Worm (Caenorhabditis elegans): ENCODE data around the gene fbxb-82.

Gene fbxb-82

DNA sequence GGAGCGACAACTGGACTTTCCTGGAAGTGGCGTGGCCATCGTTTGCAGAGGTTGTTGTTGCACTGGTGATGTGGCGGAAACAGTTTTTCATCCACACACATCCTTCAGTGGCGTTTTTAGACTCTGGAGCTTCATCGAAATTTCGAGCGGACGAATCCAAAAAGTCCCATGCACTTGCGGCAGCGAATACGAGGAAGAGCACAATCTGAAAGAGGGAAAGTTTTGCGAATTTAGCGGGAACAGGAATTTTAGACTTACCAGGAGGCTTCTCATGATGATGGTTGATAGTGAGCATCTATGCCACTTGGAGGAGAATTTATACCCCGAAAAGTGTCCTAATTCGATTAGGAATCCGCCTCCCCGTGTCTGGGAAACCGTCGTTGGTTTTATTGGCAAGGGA is 34.7 kb upstream of the fbxb-82 start, which contains the start of gene F40G9.14:
F40G9.14 (minus strand) TSS at position 101 of the 400 bp plus-strand sequence.
- TF ChIP-seq nhr-12 (tag; optimal IDR thresholded peaks at IDR 0.05) (no peak), jun-1 (tag; optimal IDR thresholded peaks at IDR 0.05) (no peak), unc-62 (GFP tag; optimal IDR thresholded peaks at IDR 0.05) (no peak), lin-15B (tag; optimal IDR thresholded peaks at IDR 0.05) (no peak), ceh-82 (tag; optimal IDR thresholded peaks at IDR 0.05) (no peak), ceh-28 (tag; optimal IDR thresholded peaks at IDR 0.05) (no peak), elt-1 (tag; optimal IDR thresholded peaks at IDR 0.05) (no peak), hmg-11 (tag; optimal IDR thresholded peaks at IDR 0.05) (no peak), ztf-4 (tag; optimal IDR thresholded peaks at IDR 0.05) (no peak), snpc-4 (tag; optimal IDR thresholded peaks at IDR 0.05) (no peak), nfya-1 (tag; optimal IDR thresholded peaks at IDR 0.05; ENCODE audit: insufficient read depth) (no peak), eor-1 (tag; optimal IDR thresholded peaks at IDR 0.05) (no peak), nhr-28 (tag; optimal IDR thresholded peaks at IDR 0.05) (no peak), nhr-67 (tag; optimal IDR thresholded peaks at IDR 0.05) (no peak), zag-1 (tag; optimal IDR thresholded peaks at IDR 0.05) (no peak), nhr-11 (tag; optimal IDR thresholded peaks at IDR 0.05) (no peak), nhr-77 (tag; optimal IDR thresholded peaks at IDR 0.05) (no peak)

DNA sequence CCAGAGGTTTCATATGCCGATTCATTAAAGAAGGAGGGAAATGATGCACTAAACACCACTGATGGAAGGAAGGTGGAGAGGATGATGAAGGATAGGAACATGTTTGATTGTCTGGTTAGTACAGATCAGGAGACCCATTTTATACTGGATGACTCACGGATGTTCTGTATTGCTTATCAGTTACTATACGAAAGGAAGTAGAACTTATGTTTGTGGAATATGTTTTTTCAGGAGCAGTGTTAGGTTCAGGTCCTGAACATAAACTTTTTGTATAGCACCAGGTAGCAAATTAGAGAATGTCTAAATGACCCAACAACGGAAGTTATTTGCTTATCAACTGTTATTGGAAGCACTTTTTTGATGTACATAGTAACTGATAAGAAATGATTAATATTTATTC is 32.7 kb upstream of the fbxb-82 start, which contains the start of gene clec-148:
clec-148 (minus strand) TSS at position 101 of the 400 bp plus-strand sequence.
- TF ChIP-seq pha-4 (tag; optimal IDR thresholded peaks at IDR 0.05) (no peak), unc-39 (tag; optimal IDR thresholded peaks at IDR 0.05) (no peak), nhr-67 (tag; optimal IDR thresholded peaks at IDR 0.05) (no peak), nfya-1 (tag; optimal IDR thresholded peaks at IDR 0.05; ENCODE audit: insufficient read depth) (no peak), skn-1 (tag; optimal IDR thresholded peaks at IDR 0.05) (no peak), egl-27 (tag; optimal IDR thresholded peaks at IDR 0.05) (no peak), ceh-82 (tag; optimal IDR thresholded peaks at IDR 0.05) (no peak), lsy-12 (tag; optimal IDR thresholded peaks at IDR 0.05) (no peak)

DNA sequence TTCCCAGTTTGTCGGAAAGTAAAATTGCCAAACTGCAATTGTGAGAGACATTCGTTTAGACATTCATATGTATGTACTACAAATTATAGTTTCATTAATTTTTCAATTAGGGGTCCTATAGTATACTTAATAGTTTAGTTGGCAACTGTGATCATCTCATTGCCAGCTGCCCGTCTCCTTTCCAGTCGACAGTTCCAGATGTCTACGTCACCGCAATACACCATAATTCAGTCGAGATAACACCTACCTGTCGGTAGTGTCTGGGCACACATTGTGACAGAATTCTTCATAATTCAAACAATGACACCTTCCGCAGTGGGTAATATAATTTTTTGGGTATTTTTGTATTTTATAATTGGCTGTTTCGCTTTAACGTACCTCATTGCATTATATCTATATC is 30.5 kb upstream of the fbxb-82 start, which contains the start of gene F40G9.19:
F40G9.19 (plus strand) TSS at position 301 of the 400 bp plus-strand sequence.
- TF ChIP-seq tbx-2 (tag; optimal IDR thresholded peaks at IDR 0.05) (no peak), mml-1 (tag; optimal IDR thresholded peaks at IDR 0.05) (no peak), fkh-2 (tag; optimal IDR thresholded peaks at IDR 0.05) (no peak), nhr-11 (tag; optimal IDR thresholded peaks at IDR 0.05) (no peak), snpc-4 (tag; optimal IDR thresholded peaks at IDR 0.05) (no peak), nfya-1 (tag; optimal IDR thresholded peaks at IDR 0.05; ENCODE audit: insufficient read depth) (no peak), ztf-4 (tag; optimal IDR thresholded peaks at IDR 0.05) (no peak), nhr-12 (tag; optimal IDR thresholded peaks at IDR 0.05) (no peak), mdl-1 (tag; optimal IDR thresholded peaks at IDR 0.05) (no peak), elt-2 (tag; optimal IDR thresholded peaks at IDR 0.05) (no peak), nhr-237 (tag; optimal IDR thresholded peaks at IDR 0.05) (no peak), fkh-10 (GFP tag; optimal IDR thresholded peaks at IDR 0.05) (no peak), aly-2 (tag; optimal IDR thresholded peaks at IDR 0.05) (no peak), ceh-28 (tag; optimal IDR thresholded peaks at IDR 0.05) (no peak), ceh-82 (tag; optimal IDR thresholded peaks at IDR 0.05) (no peak), pqm-1 (tag; optimal IDR thresholded peaks at IDR 0.05) (no peak)

DNA sequence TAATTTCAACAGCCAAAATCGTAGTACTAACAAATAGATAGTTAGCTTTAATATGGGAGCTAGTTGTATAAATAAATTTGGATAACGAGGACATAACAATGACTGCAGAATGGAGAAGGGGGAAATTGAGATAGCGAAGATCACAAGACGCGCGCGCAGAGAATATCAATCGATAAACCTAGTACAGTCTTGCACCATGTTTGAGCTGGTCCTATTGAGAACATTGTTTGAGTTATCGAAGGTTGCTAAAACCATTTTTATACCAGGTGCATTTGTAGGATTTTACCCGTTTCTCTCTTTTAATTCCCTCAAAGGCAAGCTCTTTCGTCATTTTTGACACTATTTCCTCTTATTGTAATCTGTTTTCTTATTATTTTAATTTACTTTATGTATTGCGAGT is 28.6 kb upstream of the fbxb-82 start, which contains the start of the genes F40G9.9 and F40G9.12:
F40G9.9 (minus strand) TSS at position 101 of the 400 bp plus-strand sequence.
F40G9.12 (plus strand) TSS at position 231 of the 400 bp plus-strand sequence.
- TF ChIP-seq nhr-77 (tag; optimal IDR thresholded peaks at IDR 0.05) (no peak), nhr-25 (tag; optimal IDR thresholded peaks at IDR 0.05) (no peak), nhr-67 (tag; optimal IDR thresholded peaks at IDR 0.05) (no peak), nfya-1 (tag; optimal IDR thresholded peaks at IDR 0.05; ENCODE audit: insufficient read depth) (no peak), nhr-76 (tag; optimal IDR thresholded peaks at IDR 0.05) (no peak), mdl-1 (tag; optimal IDR thresholded peaks at IDR 0.05) (no peak), ama-1 (optimal IDR thresholded peaks at IDR 0.05) (no peak), pha-4 (tag; optimal IDR thresholded peaks at IDR 0.05) (no peak), elt-1 (tag; optimal IDR thresholded peaks at IDR 0.05) (no peak), nhr-237 (tag; optimal IDR thresholded peaks at IDR 0.05) (no peak), sea-2 (GFP tag; optimal IDR thresholded peaks at IDR 0.05) (no peak), ztf-4 (tag; optimal IDR thresholded peaks at IDR 0.05) (no peak)

DNA sequence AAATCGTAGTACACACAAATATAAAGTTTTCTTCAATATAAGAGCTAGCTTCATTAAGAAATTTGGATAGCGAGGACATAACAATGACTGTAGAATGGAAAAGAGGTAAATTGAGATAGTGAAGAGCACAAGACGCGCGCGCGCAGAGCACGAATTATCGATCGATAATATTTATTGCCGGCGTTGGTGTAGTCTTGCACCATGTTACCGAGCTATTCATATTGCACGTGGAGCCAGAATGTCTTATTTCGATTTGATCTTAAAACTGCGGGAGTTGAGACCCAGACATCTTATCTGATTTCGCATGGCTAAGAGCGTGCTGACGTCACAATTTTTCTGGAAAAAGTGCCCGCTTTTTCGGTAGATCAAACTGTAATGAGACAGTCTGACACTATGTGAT is 26.5 kb upstream of the fbxb-82 start, which contains the start of gene F40G9.18:
F40G9.18 (minus strand) TSS at position 101 of the 400 bp plus-strand sequence.
- no peak for TF ChIP-seq ceh-16 (tag; optimal IDR thresholded peaks at IDR 0.05)
- TF ChIP-seq ceh-28 (tag; optimal IDR thresholded peaks at IDR 0.05) = no peak
- no peak for TF ChIP-seq fkh-10 (GFP tag; optimal IDR thresholded peaks at IDR 0.05)
- no peak for TF ChIP-seq pqm-1 (tag; optimal IDR thresholded peaks at IDR 0.05)
- no peak for TF ChIP-seq daf-12 (tag; optimal IDR thresholded peaks at IDR 0.05)
- no peak for TF ChIP-seq nhr-237 (tag; optimal IDR thresholded peaks at IDR 0.05)
- TF ChIP-seq skn-1 (tag; optimal IDR thresholded peaks at IDR 0.05) = no peak
- TF ChIP-seq aly-2 (tag; optimal IDR thresholded peaks at IDR 0.05) = no peak
- no peak for TF ChIP-seq elt-3 (tag; optimal IDR thresholded peaks at IDR 0.05)
- no peak for TF ChIP-seq eor-1 (tag; optimal IDR thresholded peaks at IDR 0.05)
- no peak for TF ChIP-seq ceh-9 (tag; optimal IDR thresholded peaks at IDR 0.05)
- no peak for TF ChIP-seq ZK546.5 (tag; optimal IDR thresholded peaks at IDR 0.05)
- no peak for TF ChIP-seq ztf-11 (tag; optimal IDR thresholded peaks at IDR 0.05)
